Worm (Caenorhabditis elegans): ENCODE data around the gene nlp-22.

- no peak for TF ChIP-seq ham-2 (GFP tag; optimal IDR thresholded peaks at IDR 0.05)
- no peak for TF ChIP-seq elt-3 (tag; optimal IDR thresholded peaks at IDR 0.05)
- no peak for TF ChIP-seq nhr-237 (tag; optimal IDR thresholded peaks at IDR 0.05)
- TF ChIP-seq ztf-11 (tag; optimal IDR thresholded peaks at IDR 0.05) = no peak
- no peak for TF ChIP-seq unc-62 (GFP tag; optimal IDR thresholded peaks at IDR 0.05)
- TF ChIP-seq tbx-8 (GFP tag; optimal IDR thresholded peaks at IDR 0.05) = no peak
- no peak for TF ChIP-seq lin-13 (tag; optimal IDR thresholded peaks at IDR 0.05)
- TF ChIP-seq pha-4 (tag; optimal IDR thresholded peaks at IDR 0.05) = no peak
- no peak for TF ChIP-seq nhr-28 (tag; optimal IDR thresholded peaks at IDR 0.05)
- TF ChIP-seq cnd-1 (tag; optimal IDR thresholded peaks at IDR 0.05) = no peak
- TF ChIP-seq unc-39 (tag; optimal IDR thresholded peaks at IDR 0.05) = no peak
- TF ChIP-seq ces-1 (GFP tag; optimal IDR thresholded peaks at IDR 0.05) = no peak
- TF ChIP-seq flh-1 (GFP tag; optimal IDR thresholded peaks at IDR 0.05) = no peak
These were observed 11.0 kb upstream of the nlp-22 start for ce11 chrX:2352929-2353328.

All from whole organism, mixed stage, embryonic.